Worm (Caenorhabditis elegans): Measurements from ENCODE around the gene F20D12.12.

- TF ChIP-seq flt-1 (GFP tag; IDR thresholded peaks at IDR 0.05): no peak
- TF ChIP-seq tra-4 (tag; optimal IDR thresholded peaks at IDR 0.05): no peak
- TF ChIP-seq aly-1 (tag; optimal IDR thresholded peaks at IDR 0.05): no peak
- TF ChIP-seq ama-1 (optimal IDR thresholded peaks at IDR 0.05): no peak
- no peak for TF ChIP-seq pes-1 (GFP tag; IDR thresholded peaks at IDR 0.05)
- no peak for TF ChIP-seq B0310.2 (tag; optimal IDR thresholded peaks at IDR 0.05)
- no peak for TF ChIP-seq sea-1 (GFP tag; conservative IDR thresholded peaks at IDR 0.05)
Measured at ce11 chrIV:7897953-7898352, 49.3 kb upstream of the F20D12.12 start.

Data from whole organism, early embryonic.